Fruit fly (Drosophila melanogaster): ENCODE results near the gene pb.
A peak's percentile ranks its signal among the peaks of the same experiment; 100 is the strongest.

The pb gene

dm6 chr3R:6708858-6709257 is 33.0 kb downstream of the pb start (continued):
- TF ChIP-seq Trl (optimal IDR thresholded peaks at IDR 0.05) = no peak
- no peak for TF ChIP-seq Trl (GFP tag; optimal IDR thresholded peaks at IDR 0.05)
- no peak for TF ChIP-seq lov (optimal IDR thresholded peaks at IDR 0.05)
- TF ChIP-seq lov (GFP tag; IDR thresholded peaks at IDR 0.05) = no peak
- no peak for TF ChIP-seq Max (GFP tag; optimal IDR thresholded peaks at IDR 0.05)
- no peak for TF ChIP-seq sug (tag; optimal IDR thresholded peaks at IDR 0.05)
- TF ChIP-seq CG4360 (GFP tag; IDR thresholded peaks at IDR 0.05) = no peak
- peak; percentile 50 for TF ChIP-seq slbo (GFP tag; IDR thresholded peaks at IDR 0.05)
- TF ChIP-seq Oli (tag; optimal IDR thresholded peaks at IDR 0.05) = no peak
- peak; percentile 9 for TF ChIP-seq Dek (tag; optimal IDR thresholded peaks at IDR 0.05)
- TF ChIP-seq br (optimal IDR thresholded peaks at IDR 0.05) = no peak
- TF ChIP-seq insv (GFP tag; optimal IDR thresholded peaks at IDR 0.05) = peak in 1 of 2 experiments; percentile 76
- TF ChIP-seq disco-r (GFP tag; optimal IDR thresholded peaks at IDR 0.05) = no peak
- no peak for TF ChIP-seq ind (GFP tag; optimal IDR thresholded peaks at IDR 0.05)
- TF ChIP-seq tgo (GFP tag; IDR thresholded peaks at IDR 0.05) = no peak
- peak; percentile 78 for TF ChIP-seq CG13287 (GFP tag; IDR thresholded peaks at IDR 0.05; ENCODE audit: partially characterized antibody)
- TF ChIP-seq CHES-1-like (GFP tag; optimal IDR thresholded peaks at IDR 0.05) = no peak
- TF ChIP-seq HmgZ (tag; optimal IDR thresholded peaks at IDR 0.05) = peak; percentile 24
- TF ChIP-seq stc (GFP tag; IDR thresholded peaks at IDR 0.05) = no peak
- no peak for TF ChIP-seq repo (GFP tag; optimal IDR thresholded peaks at IDR 0.05)
- TF ChIP-seq ken (GFP tag; IDR thresholded peaks at IDR 0.05) = no peak
- no peak for TF ChIP-seq sob (GFP tag; IDR thresholded peaks at IDR 0.05)
- no peak for TF ChIP-seq z (GFP tag; IDR thresholded peaks at IDR 0.05)
- TF ChIP-seq bbx (GFP tag; IDR thresholded peaks at IDR 0.05; ENCODE audit: partially characterized antibody) = peak; percentile 55
- TF ChIP-seq CG14441 (GFP tag; IDR thresholded peaks at IDR 0.05) = no peak
- TF ChIP-seq CG9727 (GFP tag; optimal IDR thresholded peaks at IDR 0.05) = no peak
- TF ChIP-seq fd96Cb (tag; optimal IDR thresholded peaks at IDR 0.05) = no peak
- TF ChIP-seq NFAT (GFP tag; IDR thresholded peaks at IDR 0.05) = no peak
- no peak for TF ChIP-seq CG33557 (GFP tag; optimal IDR thresholded peaks at IDR 0.05)
- no peak for TF ChIP-seq caup (GFP tag; optimal IDR thresholded peaks at IDR 0.05; ENCODE audit: severe bottlenecking)
- no peak for TF ChIP-seq Drgx (GFP tag; IDR thresholded peaks at IDR 0.05)
- TF ChIP-seq CG4328 (GFP tag; optimal IDR thresholded peaks at IDR 0.05) = no peak
- no peak for TF ChIP-seq CG3163 (GFP tag; optimal IDR thresholded peaks at IDR 0.05)
- TF ChIP-seq Dref (GFP tag; IDR thresholded peaks at IDR 0.05) = peak; percentile 50
- TF ChIP-seq en (GFP tag; optimal IDR thresholded peaks at IDR 0.05) = no peak
- no peak for TF ChIP-seq CG7372 (GFP tag; IDR thresholded peaks at IDR 0.05)
- no peak for TF ChIP-seq Poxn (GFP tag; IDR thresholded peaks at IDR 0.05)
- no peak for TF ChIP-seq dmrt11E (tag; optimal IDR thresholded peaks at IDR 0.05)
- no peak for TF ChIP-seq nerfin-2 (GFP tag; IDR thresholded peaks at IDR 0.05; ENCODE audit: partially characterized antibody)
- no peak for TF ChIP-seq lbe (GFP tag; optimal IDR thresholded peaks at IDR 0.05)
- TF ChIP-seq mirr (GFP tag; optimal IDR thresholded peaks at IDR 0.05) = no peak
- TF ChIP-seq Lhr (GFP tag; optimal IDR thresholded peaks at IDR 0.05) = peak; percentile 82
- no peak for TF ChIP-seq CG9609 (GFP tag; optimal IDR thresholded peaks at IDR 0.05)
- no peak for TF ChIP-seq Hsf (GFP tag; optimal IDR thresholded peaks at IDR 0.05)
- TF ChIP-seq CG3065 (GFP tag; optimal IDR thresholded peaks at IDR 0.05) = no peak
- TF ChIP-seq dan (GFP tag; IDR thresholded peaks at IDR 0.05) = no peak
- no peak for TF ChIP-seq Xrp1 (GFP tag; IDR thresholded peaks at IDR 0.05)
- TF ChIP-seq az2 (GFP tag; optimal IDR thresholded peaks at IDR 0.05) = no peak
- peak; percentile 40 for TF ChIP-seq Myb (GFP tag; optimal IDR thresholded peaks at IDR 0.05)
- no peak for TF ChIP-seq CG1529 (GFP tag; optimal IDR thresholded peaks at IDR 0.05)
- TF ChIP-seq onecut (GFP tag; IDR thresholded peaks at IDR 0.05) = no peak
- no peak for TF ChIP-seq CG14667 (GFP tag; IDR thresholded peaks at IDR 0.05)
- TF ChIP-seq Asciz (GFP tag; optimal IDR thresholded peaks at IDR 0.05) = no peak
- TF ChIP-seq CG14014 (GFP tag; IDR thresholded peaks at IDR 0.05) = no peak

Measured in whole organism, embryonic.